Worm (Caenorhabditis elegans) whole organism, dauer: ENCODE measurements around the gene wht-2.

Experiments
- unc-62 ChIP-seq: sonication (generic microtip); optimal IDR thresholded peaks from 2 replicates; lab custom pipeline; 2017; ENCODE audit warnings: missing biosample characterization, missing genetic modification reagents, missing genetic modification characterization

Gene wht-2

ce11 chrIV:11469698-11470591 lies at the start of gene wht-2, which contains the start of gene C10C6.13:
Gene wht-2, plus strand, starts transcription at chrIV:11470436.
Gene C10C6.13, minus strand, starts transcription at chrIV:11469748.
- TF ChIP-seq unc-62 (GFP tag; lab: Kevin White, UChicago): no peak

ce11 chrIV:11421696-11422095 lies 48.5 kb upstream of the wht-2 start, which contains the start of gene F22B3.7:
Gene F22B3.7, minus strand, starts transcription at chrIV:11421796.
- no peak for TF ChIP-seq unc-62 (GFP tag; lab: Kevin White, UChicago)

- no peak for TF ChIP-seq unc-62 (GFP tag; lab: Kevin White, UChicago)
Observed at ce11 chrIV:11424830-11425229, 45.4 kb upstream of the wht-2 start, which contains the start of gene F22B3.8. Gene F22B3.8, minus strand, starts transcription at chrIV:11424930.

- TF ChIP-seq unc-62 (GFP tag; lab: Kevin White, UChicago): no peak
Observed at ce11 chrIV:11425442-11425841, 44.8 kb upstream of the wht-2 start, which contains the start of gene kin-4. Gene kin-4, plus strand, starts transcription at chrIV:11425742.

ce11 chrIV:11431448-11431847 lies 38.8 kb upstream of the wht-2 start:
- no peak for TF ChIP-seq unc-62 (GFP tag; lab: Kevin White, UChicago)

ce11 chrIV:11433709-11434108 lies 36.5 kb upstream of the wht-2 start:
- no peak for TF ChIP-seq unc-62 (GFP tag; lab: Kevin White, UChicago)

ce11 chrIV:11434575-11434974 lies 35.7 kb upstream of the wht-2 start:
- no peak for TF ChIP-seq unc-62 (GFP tag; lab: Kevin White, UChicago)

- TF ChIP-seq unc-62 (GFP tag; lab: Kevin White, UChicago): no peak
Observed at ce11 chrIV:11435761-11436160, 34.5 kb upstream of the wht-2 start.

ce11 chrIV:11438255-11438654 lies 32.0 kb upstream of the wht-2 start:
- no peak for TF ChIP-seq unc-62 (GFP tag; lab: Kevin White, UChicago)

- no peak for TF ChIP-seq unc-62 (GFP tag; lab: Kevin White, UChicago)
Observed at ce11 chrIV:11452928-11453327, 17.3 kb upstream of the wht-2 start.

ce11 chrIV:11455824-11456223 lies 14.4 kb upstream of the wht-2 start:
- TF ChIP-seq unc-62 (GFP tag; lab: Kevin White, UChicago): no peak

- TF ChIP-seq unc-62 (GFP tag; lab: Kevin White, UChicago): no peak
Observed at ce11 chrIV:11458700-11459263, 11.5 kb upstream of the wht-2 start.

- TF ChIP-seq unc-62 (GFP tag; lab: Kevin White, UChicago): no peak
Observed at ce11 chrIV:11459684-11460083, 10.6 kb upstream of the wht-2 start, which contains the start of gene npr-3. Gene npr-3, plus strand, starts transcription at chrIV:11459984.

- no peak for TF ChIP-seq unc-62 (GFP tag; lab: Kevin White, UChicago)
Observed at ce11 chrIV:11461335-11461734, 8.9 kb upstream of the wht-2 start.

- TF ChIP-seq unc-62 (GFP tag; lab: Kevin White, UChicago): no peak
Observed at ce11 chrIV:11465125-11465524, 5.1 kb upstream of the wht-2 start, which contains the start of gene C10C6.3. Gene C10C6.3, minus strand, starts transcription at chrIV:11465225.

ce11 chrIV:11467413-11467812 lies 2.8 kb upstream of the wht-2 start, which contains the start of gene C10C6.7:
Gene C10C6.7, minus strand, starts transcription at chrIV:11467513.
- TF ChIP-seq unc-62 (GFP tag; lab: Kevin White, UChicago): no peak
